Fruit fly (Drosophila melanogaster): ENCODE data around the gene neo.

neo gene

dm6 chr3R:29859763-29860162 is 40.8 kb downstream of the neo start (continued):
- TF ChIP-seq dimm (GFP tag; IDR thresholded peaks at IDR 0.05) = no peak
- peak; percentile 31 for TF ChIP-seq fd3F (GFP tag; optimal IDR thresholded peaks at IDR 0.05)
- no peak for TF ChIP-seq yki (optimal IDR thresholded peaks at IDR 0.05)
- TF ChIP-seq bcd (GFP tag; optimal IDR thresholded peaks at IDR 0.05) = peak; percentile 63
- TF ChIP-seq CG4404 (GFP tag; IDR thresholded peaks at IDR 0.05) = no peak
- TF ChIP-seq CG11093 (GFP tag; IDR thresholded peaks at IDR 0.05) = no peak
- peak; percentile 30 for TF ChIP-seq CG12071 (GFP tag; optimal IDR thresholded peaks at IDR 0.05)
- peak; percentile 40 for TF ChIP-seq CG10147 (GFP tag; optimal IDR thresholded peaks at IDR 0.05)
- TF ChIP-seq CG32772 (GFP tag; IDR thresholded peaks at IDR 0.05) = no peak
- TF ChIP-seq CG3407 (GFP tag; optimal IDR thresholded peaks at IDR 0.05) = no peak
- no peak for TF ChIP-seq NC2α (GFP tag; optimal IDR thresholded peaks at IDR 0.05)
- no peak for TF ChIP-seq corto (GFP tag; optimal IDR thresholded peaks at IDR 0.05)
- no peak for TF ChIP-seq CG3065 (GFP tag; optimal IDR thresholded peaks at IDR 0.05)
- peak; percentile 54 for TF ChIP-seq CG12391 (tag; optimal IDR thresholded peaks at IDR 0.05)
- TF ChIP-seq danr (GFP tag; IDR thresholded peaks at IDR 0.05) = no peak
- no peak for TF ChIP-seq mld (GFP tag; IDR thresholded peaks at IDR 0.05; ENCODE audit: partially characterized antibody)
- TF ChIP-seq hth (optimal IDR thresholded peaks at IDR 0.05) = no peak
- no peak for TF ChIP-seq Dad (GFP tag; optimal IDR thresholded peaks at IDR 0.05)
- TF ChIP-seq CG15073 (GFP tag; optimal IDR thresholded peaks at IDR 0.05) = no peak
- TF ChIP-seq Eip74EF (GFP tag; optimal IDR thresholded peaks at IDR 0.05) = no peak
- no peak for TF ChIP-seq trh (GFP tag; optimal IDR thresholded peaks at IDR 0.05)
- TF ChIP-seq Atf3 (GFP tag; optimal IDR thresholded peaks at IDR 0.05) = no peak
- TF ChIP-seq CG31224 (GFP tag; IDR thresholded peaks at IDR 0.05) = 0 out of 2 replicates have a peak, but pooled peaks have one; percentile 34
- TF ChIP-seq btn (GFP tag; optimal IDR thresholded peaks at IDR 0.05) = no peak
- peak; percentile 35 for TF ChIP-seq Ssrp (tag; optimal IDR thresholded peaks at IDR 0.05)
- TF ChIP-seq Lpt (GFP tag; optimal IDR thresholded peaks at IDR 0.05) = no peak
- TF ChIP-seq Kr (GFP tag; optimal IDR thresholded peaks at IDR 0.05) = no peak
- TF ChIP-seq fd102C (GFP tag; optimal IDR thresholded peaks at IDR 0.05) = no peak
- TF ChIP-seq exex (tag; optimal IDR thresholded peaks at IDR 0.05) = no peak
- no peak for TF ChIP-seq chinmo (GFP tag; IDR thresholded peaks at IDR 0.05; ENCODE audit: partially characterized antibody)
- TF ChIP-seq psq (GFP tag; optimal IDR thresholded peaks at IDR 0.05) = no peak
- no peak for TF ChIP-seq tll (GFP tag; optimal IDR thresholded peaks at IDR 0.05)
- peak; percentile 61 for TF ChIP-seq CG14441 (GFP tag; IDR thresholded peaks at IDR 0.05)
- peak; percentile 67 for TF ChIP-seq lilli (GFP tag; optimal IDR thresholded peaks at IDR 0.05)
- TF ChIP-seq peb (GFP tag; IDR thresholded peaks at IDR 0.05) = no peak
- TF ChIP-seq fd96Cb (tag; optimal IDR thresholded peaks at IDR 0.05) = no peak
- no peak for TF ChIP-seq wor (GFP tag; IDR thresholded peaks at IDR 0.05)
- TF ChIP-seq Xrp1 (GFP tag; IDR thresholded peaks at IDR 0.05) = peak; percentile 32; the same call in 1 of the 2 replicates
- TF ChIP-seq slp2 (GFP tag; optimal IDR thresholded peaks at IDR 0.05) = no peak
- peak; percentile 74 for TF ChIP-seq CG1603 (tag; optimal IDR thresholded peaks at IDR 0.05)
- TF ChIP-seq sc (optimal IDR thresholded peaks at IDR 0.05) = no peak
- no peak for TF ChIP-seq sc (GFP tag; optimal IDR thresholded peaks at IDR 0.05)
- TF ChIP-seq BtbVII (GFP tag; optimal IDR thresholded peaks at IDR 0.05) = peak; percentile 45
- TF ChIP-seq CG17361 (GFP tag; IDR thresholded peaks at IDR 0.05) = peak; percentile 52; the same call in 1 of the 3 replicates
- no peak for TF ChIP-seq toy (GFP tag; IDR thresholded peaks at IDR 0.05)
- TF ChIP-seq klu (GFP tag; IDR thresholded peaks at IDR 0.05) = no peak
- TF ChIP-seq CG13296 (GFP tag; optimal IDR thresholded peaks at IDR 0.05) = peak; percentile 73
- TF ChIP-seq repo (GFP tag; optimal IDR thresholded peaks at IDR 0.05) = no peak
- peak; percentile 56 for TF ChIP-seq YL-1 (GFP tag; optimal IDR thresholded peaks at IDR 0.05)
- TF ChIP-seq Doc2 (GFP tag; IDR thresholded peaks at IDR 0.05) = no peak
- TF ChIP-seq knrl (GFP tag; IDR thresholded peaks at IDR 0.05; ENCODE audit: partially characterized antibody) = no peak
- TF ChIP-seq MESR4 (GFP tag; optimal IDR thresholded peaks at IDR 0.05) = peak; percentile 63

Measured in whole organism, embryonic.